Worm (Caenorhabditis elegans): Measurements from ENCODE around the gene lgc-27.

- TF ChIP-seq madf-3 (GFP tag; IDR thresholded peaks at IDR 0.05) (no peak), chd-7 (tag; optimal IDR thresholded peaks at IDR 0.05) (no peak), aptf-3 (GFP tag; IDR thresholded peaks at IDR 0.05) (no peak), pha-4 (tag; optimal IDR thresholded peaks at IDR 0.05) (no peak), K11D2.4 (GFP tag; IDR thresholded peaks at IDR 0.05) (no peak), ama-1 (optimal IDR thresholded peaks at IDR 0.05) (no peak), ama-1 (GFP tag; optimal IDR thresholded peaks at IDR 0.05) (no peak), madf-8 (GFP tag; conservative IDR thresholded peaks at IDR 0.05) (no peak), nhr-90 (tag; optimal IDR thresholded peaks at IDR 0.05) (no peak), ceh-27 (GFP tag; optimal IDR thresholded peaks at IDR 0.05) (no peak), Y53F4B.3 (GFP tag; IDR thresholded peaks at IDR 0.05) (no peak), sptf-2 (GFP tag; optimal IDR thresholded peaks at IDR 0.05) (no peak), sdz-38 (tag; optimal IDR thresholded peaks at IDR 0.05) (no peak)
These were observed 36.0 kb downstream of the lgc-27 start for ce11 chrII:4684852-4685251.
